Worm (Caenorhabditis elegans) whole organism, mixed stage, embryonic: Measurements from ENCODE around the gene fbxa-166.

Experiments
- M03D4.4 ChIP-seq: sonication (generic microtip); optimal IDR thresholded peaks from 2 replicates; lab custom pipeline; 2017; ENCODE audit warnings: mild to moderate bottlenecking, missing genetic modification characterization, missing compliant biosample characterization
- blmp-1 ChIP-seq: fragments of 150-350 bp; optimal IDR thresholded peaks from 2 replicates; lab custom pipeline; 2014; ENCODE audit warnings: missing biosample characterization, missing genetic modification characterization
- ceh-39 ChIP-seq: fragments of 150-350 bp; optimal IDR thresholded peaks from 2 replicates; lab custom pipeline; 2014; ENCODE audit warnings: missing biosample characterization, missing genetic modification characterization
- ceh-83 ChIP-seq: fragments of 200-800 bp; sonication (Bioruptor generic); optimal IDR thresholded peaks from 2 replicates; lab custom pipeline; 2018; ENCODE audit warnings: mild to moderate bottlenecking, missing genetic modification characterization, missing compliant biosample characterization
- ces-1 ChIP-seq: fragments of 150-350 bp; optimal IDR thresholded peaks from 2 replicates; lab custom pipeline; 2014; ENCODE audit warnings: missing biosample characterization, missing genetic modification reagents, missing genetic modification characterization
- elt-1 ChIP-seq: sonication (generic microtip); optimal IDR thresholded peaks from 2 replicates; lab custom pipeline; 2017; ENCODE audit warnings: missing genetic modification characterization, mild to moderate bottlenecking, missing compliant biosample characterization, antibody characterized with exemption, moderate library complexity, borderline replicate concordance; ENCODE audit not compliant: insufficient read depth
- elt-3 ChIP-seq: fragments of 150-350 bp; optimal IDR thresholded peaks from 2 replicates; lab custom pipeline; 2014; ENCODE audit warnings: missing biosample characterization, missing genetic modification characterization
- flh-1 ChIP-seq: fragments of 200-800 bp; sonication (Bioruptor generic); optimal IDR thresholded peaks from 2 replicates; lab custom pipeline; 2018; ENCODE audit warnings: mild to moderate bottlenecking, missing genetic modification characterization, moderate library complexity, missing compliant biosample characterization
- ham-2 ChIP-seq: fragments of 200-800 bp; sonication (Bioruptor generic); optimal IDR thresholded peaks from 2 replicates; lab custom pipeline; 2018; ENCODE audit warnings: mild to moderate bottlenecking, missing genetic modification characterization, missing compliant biosample characterization
- hlh-1 ChIP-seq: fragments of 150-350 bp; optimal IDR thresholded peaks from 2 replicates; lab custom pipeline; 2014; ENCODE audit warnings: missing biosample characterization, missing genetic modification reagents, missing genetic modification characterization
- lin-32 ChIP-seq: fragments of 200-800 bp; sonication (Bioruptor generic); optimal IDR thresholded peaks from 2 replicates; lab custom pipeline; 2018; ENCODE audit warnings: mild to moderate bottlenecking, missing genetic modification characterization, missing compliant biosample characterization
- lsy-2 ChIP-seq: fragments of 150-350 bp; optimal IDR thresholded peaks from 2 replicates; lab custom pipeline; 2014; ENCODE audit warnings: missing biosample characterization, missing genetic modification characterization
- mab-5 ChIP-seq: fragments of 150-350 bp; optimal IDR thresholded peaks from 2 replicates; lab custom pipeline; 2014; ENCODE audit warnings: missing biosample characterization, missing genetic modification characterization
- mls-2 ChIP-seq: sonication (generic microtip); optimal IDR thresholded peaks from 2 replicates; lab custom pipeline; 2016; ENCODE audit warnings: mild to moderate bottlenecking, missing genetic modification characterization, moderate library complexity, missing compliant biosample characterization
- nhr-12 ChIP-seq: fragments of 150-350 bp; optimal IDR thresholded peaks from 2 replicates; lab custom pipeline; 2014; ENCODE audit warnings: missing biosample characterization, missing genetic modification characterization
- nhr-2 ChIP-seq: fragments of 150-350 bp; optimal IDR thresholded peaks from 2 replicates; lab custom pipeline; 2014; ENCODE audit warnings: missing biosample characterization, missing genetic modification characterization
- nhr-237 ChIP-seq: fragments of 150-350 bp; optimal IDR thresholded peaks from 2 replicates; lab custom pipeline; 2014; ENCODE audit warnings: missing biosample characterization, missing genetic modification characterization
- nhr-76 ChIP-seq: sonication (generic microtip); optimal IDR thresholded peaks from 2 replicates; lab custom pipeline; 2017; ENCODE audit warnings: missing biosample characterization, missing genetic modification characterization
- pha-4 ChIP-seq: fragments of 150-350 bp; optimal IDR thresholded peaks from 2 replicates; lab custom pipeline; 2018; ENCODE audit warnings: missing biosample characterization, missing genetic modification reagents, missing genetic modification characterization
- sem-2 ChIP-seq: fragments of 200-800 bp; sonication (Bioruptor generic); optimal IDR thresholded peaks from 2 replicates; lab custom pipeline; 2018; ENCODE audit warnings: mild to moderate bottlenecking, missing genetic modification characterization, missing compliant biosample characterization
- snpc-4 ChIP-seq: fragments of 150-350 bp; optimal IDR thresholded peaks from 2 replicates; lab custom pipeline; 2014; ENCODE audit warnings: missing biosample characterization, missing genetic modification characterization
- sptf-1 ChIP-seq: sonication (generic microtip); optimal IDR thresholded peaks from 2 replicates; lab custom pipeline; 2017; ENCODE audit warnings: mild to moderate bottlenecking, missing genetic modification characterization, moderate library complexity, missing compliant biosample characterization
- tbx-8 ChIP-seq: fragments of 200-800 bp; sonication (Bioruptor generic); optimal IDR thresholded peaks from 2 replicates; lab custom pipeline; 2018; ENCODE audit warnings: mild to moderate bottlenecking, missing genetic modification characterization, moderate library complexity, missing compliant biosample characterization
- unc-120 ChIP-seq: sonication (generic microtip); optimal IDR thresholded peaks from 2 replicates; lab custom pipeline; 2017; ENCODE audit warnings: missing genetic modification characterization, missing compliant biosample characterization; ENCODE audit not compliant: poor library complexity, severe bottlenecking
- zip-8 ChIP-seq: fragments of 150-350 bp; optimal IDR thresholded peaks from 2 replicates; lab custom pipeline; 2014; ENCODE audit warnings: missing biosample characterization, missing genetic modification characterization
- ztf-11 ChIP-seq: fragments of 150-350 bp; optimal IDR thresholded peaks from 2 replicates; lab custom pipeline; 2014; ENCODE audit warnings: missing biosample characterization, missing genetic modification characterization

fbxa-166 gene

ce11 chrII:1607575-1607974 lies 11.3 kb downstream of the fbxa-166 start:
- no peak for TF ChIP-seq nhr-2 (tag; lab: Kevin White, UChicago)

ce11 chrII:1606079-1606478 lies 12.8 kb downstream of the fbxa-166 start, which contains the start of gene bath-33:
Gene bath-33 (minus strand): TSS chrII:1606179.
- TF ChIP-seq ham-2 (no peak), flh-1 (GFP tag; lab: Kevin White, UChicago) (no peak), snpc-4 (tag; lab: Kevin White, UChicago) (no peak), nhr-76 (tag; lab: Kevin White, UChicago) (no peak), pha-4 (tag; lab: Kevin White, UChicago) (no peak), M03D4.4 (tag; lab: Kevin White, UChicago) (no peak), mab-5 (no peak), blmp-1 (tag; lab: Kevin White, UChicago) (no peak), unc-120 (tag; lab: Kevin White, UChicago) (no peak), elt-3 (tag; lab: Kevin White, UChicago) (no peak), ceh-39 (no peak)

- TF ChIP-seq elt-1 (tag; lab: Kevin White, UChicago): peak; percentile 73
- no peak for TF ChIP-seq ztf-11
Observed at ce11 chrII:1605010-1605409, 13.8 kb downstream of the fbxa-166 start.

- no peak for TF ChIP-seq ceh-39
- no peak for TF ChIP-seq nhr-2 (tag; lab: Kevin White, UChicago)
- no peak for TF ChIP-seq nhr-76 (tag; lab: Kevin White, UChicago)
Observed at ce11 chrII:1603049-1603448, 15.8 kb downstream of the fbxa-166 start.

- no peak for TF ChIP-seq pha-4 (tag; lab: Kevin White, UChicago)
- no peak for TF ChIP-seq elt-3 (tag; lab: Kevin White, UChicago)
- no peak for TF ChIP-seq tbx-8 (GFP tag; lab: Kevin White, UChicago)
- TF ChIP-seq blmp-1 (tag; lab: Kevin White, UChicago): no peak
- no peak for TF ChIP-seq mls-2 (tag; lab: Kevin White, UChicago)
- TF ChIP-seq ztf-11: no peak
- TF ChIP-seq mab-5: no peak
- no peak for TF ChIP-seq snpc-4 (tag; lab: Kevin White, UChicago)
- no peak for TF ChIP-seq nhr-2 (tag; lab: Kevin White, UChicago)
- no peak for TF ChIP-seq nhr-12 (tag; lab: Kevin White, UChicago)
- TF ChIP-seq lsy-2 (tag; lab: Kevin White, UChicago): no peak
- no peak for TF ChIP-seq lin-32 (GFP tag; lab: Kevin White, UChicago)
- TF ChIP-seq zip-8: no peak
- TF ChIP-seq ham-2: no peak
- no peak for TF ChIP-seq nhr-237 (tag; lab: Kevin White, UChicago)
- no peak for TF ChIP-seq ceh-39
- no peak for TF ChIP-seq sem-2
- TF ChIP-seq hlh-1: no peak
Observed at ce11 chrII:1601507-1601906, 17.3 kb downstream of the fbxa-166 start, which contains the start of gene bath-47. Gene bath-47 (plus strand): TSS chrII:1601811.

ce11 chrII:1600661-1601060 lies 18.2 kb downstream of the fbxa-166 start, which contains the start of gene bath-26:
Gene bath-26 (minus strand): TSS chrII:1600761.
- TF ChIP-seq flh-1 (GFP tag; lab: Kevin White, UChicago) (no peak), lin-32 (GFP tag; lab: Kevin White, UChicago) (no peak), ces-1 (GFP tag; lab: Kevin White, UChicago) (no peak), sptf-1 (tag; lab: Kevin White, UChicago) (no peak), M03D4.4 (tag; lab: Kevin White, UChicago) (no peak), snpc-4 (tag; lab: Kevin White, UChicago) (no peak), ceh-83 (GFP tag; lab: Kevin White, UChicago) (no peak), nhr-12 (tag; lab: Kevin White, UChicago) (no peak), sem-2 (no peak)
